Fruit fly (Drosophila melanogaster) whole organism, embryonic: ENCODE results near the gene CG33299.
A peak's percentile ranks its signal among the peaks of the same experiment; 100 is the strongest.

Source experiments
- CG10979 ChIP-seq: fragments of 200-800 bp; sonication (Bioruptor generic); optimal IDR thresholded peaks from 2 replicates; lab custom pipeline; 2018; ENCODE audit warnings: missing biosample characterization, mild to moderate bottlenecking, missing genetic modification characterization, moderate library complexity
- CG11695 ChIP-seq: fragments of 200-800 bp; sonication (Bioruptor generic); IDR thresholded peaks from 3 replicates; pipeline ENCODE4 v1.3.6; 2022; ENCODE audit warnings: missing biosample characterization, missing genetic modification characterization
- CG12155 ChIP-seq: fragments of 200-800 bp; sonication (Bioruptor generic); optimal IDR thresholded peaks from 3 replicates; lab custom pipeline; 2016; ENCODE audit warnings: missing biosample characterization, missing genetic modification characterization
- CG13894 ChIP-seq: fragments of 200-800 bp; sonication (Bioruptor generic); optimal IDR thresholded peaks from 3 replicates; lab custom pipeline; 2018; ENCODE audit warnings: missing biosample characterization, mild to moderate bottlenecking, missing genetic modification characterization, moderate library complexity
- CG14050 ChIP-seq: fragments of 200-800 bp; sonication (Bioruptor generic); IDR thresholded peaks from 3 replicates; pipeline ENCODE4 v1.3.6; 2022; ENCODE audit warnings: missing biosample characterization, missing genetic modification characterization
- CG15073 ChIP-seq: fragments of 200-800 bp; sonication (Bioruptor generic); optimal IDR thresholded peaks from 2 replicates; lab custom pipeline; 2016; ENCODE audit warnings: missing biosample characterization, missing genetic modification characterization
- CG15601 ChIP-seq: fragments of 200-800 bp; sonication (Bioruptor generic); optimal IDR thresholded peaks from 3 replicates; lab custom pipeline; 2019; ENCODE audit warnings: missing biosample characterization, mild to moderate bottlenecking, missing genetic modification characterization, moderate library complexity
- CG17328 ChIP-seq: fragments of 200-800 bp; sonication (Bioruptor generic); IDR thresholded peaks from 2 replicates; pipeline ENCODE4 v1.3.6; 2022; ENCODE audit warnings: missing biosample characterization, missing genetic modification characterization
- CG31365 ChIP-seq: fragments of 200-800 bp; sonication (Bioruptor generic); optimal IDR thresholded peaks from 2 replicates; lab custom pipeline; 2018; ENCODE audit warnings: missing biosample characterization, mild to moderate bottlenecking, missing genetic modification characterization
- CG32532 ChIP-seq: fragments of 200-800 bp; sonication (Bioruptor generic); IDR thresholded peaks from 2 replicates; pipeline ENCODE4 v1.3.6; 2022; ENCODE audit warnings: missing biosample characterization, missing genetic modification characterization
- CG4282 ChIP-seq: fragments of 200-800 bp; sonication (Bioruptor generic); optimal IDR thresholded peaks from 2 replicates; lab custom pipeline; 2016; ENCODE audit warnings: missing biosample characterization, missing genetic modification characterization
- CG5180 ChIP-seq: fragments of 200-800 bp; sonication (Bioruptor generic); optimal IDR thresholded peaks from 3 replicates; lab custom pipeline; 2017; ENCODE audit warnings: missing biosample characterization, missing genetic modification characterization, mild to moderate bottlenecking, moderate library complexity, missing genetic modification reagents
- CG8089 ChIP-seq: fragments of 200-800 bp; sonication (Bioruptor generic); optimal IDR thresholded peaks from 3 replicates; lab custom pipeline; 2016; ENCODE audit warnings: missing biosample characterization, missing genetic modification characterization
- CG9727 ChIP-seq: fragments of 200-800 bp; sonication (Bioruptor generic); optimal IDR thresholded peaks from 3 replicates; lab custom pipeline; 2017; ENCODE audit warnings: missing biosample characterization, mild to moderate bottlenecking, missing genetic modification characterization
- D19A ChIP-seq: fragments of 200-800 bp; optimal IDR thresholded peaks from 3 replicates; lab custom pipeline; 2019; ENCODE audit warnings: missing biosample characterization, mild to moderate bottlenecking, missing genetic modification characterization, moderate library complexity
- Dll ChIP-seq: fragments of 200-800 bp; sonication (Bioruptor generic); IDR thresholded peaks from 4 replicates; pipeline ENCODE4 v1.3.6; 2022; ENCODE audit warnings: missing biosample characterization, missing genetic modification characterization; ENCODE audit not compliant: partially characterized antibody
- E2f1 ChIP-seq: fragments of 200-800 bp; sonication (Bioruptor generic); IDR thresholded peaks from 2 replicates; pipeline ENCODE4 v1.3.6; 2022; ENCODE audit warnings: missing biosample characterization, missing genetic modification characterization
- Fer3 ChIP-seq: fragments of 200-800 bp; sonication (Bioruptor generic); optimal IDR thresholded peaks from 2 replicates; lab custom pipeline; 2018; ENCODE audit warnings: missing biosample characterization, mild to moderate bottlenecking, missing genetic modification characterization, moderate library complexity
- HLH3B ChIP-seq: fragments of 200-800 bp; sonication (Bioruptor generic); IDR thresholded peaks from 2 replicates; pipeline ENCODE4 v1.3.6; 2022; ENCODE audit warnings: missing biosample characterization, missing genetic modification characterization
- Hr39 ChIP-seq: fragments of >200 bp; optimal IDR thresholded peaks from 2 replicates; lab custom pipeline; 2017
- Meics ChIP-seq: fragments of 200-800 bp; sonication (Bioruptor generic); optimal IDR thresholded peaks from 2 replicates; lab custom pipeline; 2017; ENCODE audit warnings: missing biosample characterization, mild to moderate bottlenecking, missing genetic modification characterization
- Nf-YA ChIP-seq: fragments of 200-800 bp; sonication (Bioruptor generic); IDR thresholded peaks from 2 replicates; pipeline ENCODE4 v1.3.6; 2022; ENCODE audit warnings: missing biosample characterization, missing genetic modification characterization
- Side ChIP-seq: fragments of 200-800 bp; sonication (Bioruptor generic); optimal IDR thresholded peaks from 2 replicates; lab custom pipeline; 2016; ENCODE audit warnings: missing biosample characterization, missing genetic modification characterization
- Sry-β ChIP-seq: fragments of 200-800 bp; sonication (Bioruptor generic); optimal IDR thresholded peaks from 2 replicates; lab custom pipeline; 2018; ENCODE audit warnings: missing biosample characterization, mild to moderate bottlenecking, missing genetic modification characterization, moderate library complexity
- TFAM ChIP-seq: fragments of 200-800 bp; sonication (Bioruptor generic); optimal IDR thresholded peaks from 2 replicates; lab custom pipeline; 2017; ENCODE audit warnings: missing biosample characterization, missing genetic modification characterization, inconsistent platforms
- Tbp ChIP-seq: fragments of >200 bp; optimal IDR thresholded peaks from 2 replicates; lab custom pipeline; 2018; ENCODE audit warnings: missing biosample characterization, missing genetic modification characterization
- Xrp1 ChIP-seq: fragments of 200-800 bp; sonication (Bioruptor generic); IDR thresholded peaks from 2 replicates; pipeline ENCODE4 v1.3.6; 2022; ENCODE audit warnings: missing biosample characterization, missing genetic modification characterization
- al ChIP-seq: fragments of 200-800 bp; sonication (Bioruptor generic); IDR thresholded peaks from 2 replicates; pipeline ENCODE4 v1.3.6; 2022; ENCODE audit warnings: missing biosample characterization, missing genetic modification characterization
- bab2 ChIP-seq: fragments of 200-800 bp; sonication (Bioruptor generic); optimal IDR thresholded peaks from 2 replicates; lab custom pipeline; 2016; ENCODE audit warnings: missing biosample characterization, missing genetic modification characterization
- bcd ChIP-seq: fragments of 200-800 bp; sonication (Bioruptor generic); optimal IDR thresholded peaks from 2 replicates; lab custom pipeline; 2017; ENCODE audit warnings: missing biosample characterization, mild to moderate bottlenecking, missing genetic modification characterization
- bigmax ChIP-seq: fragments of 200-800 bp; sonication (Bioruptor generic); optimal IDR thresholded peaks from 2 replicates; lab custom pipeline; 2018; ENCODE audit warnings: missing biosample characterization, mild to moderate bottlenecking, missing genetic modification characterization
- br ChIP-seq: fragments of >200 bp; optimal IDR thresholded peaks from 2 replicates; lab custom pipeline; 2017
- cad ChIP-seq: fragments of >200 bp; optimal IDR thresholded peaks from 2 replicates; lab custom pipeline; 2017; ENCODE audit warnings: missing biosample characterization, missing genetic modification characterization
- chinmo ChIP-seq: fragments of 200-800 bp; sonication (Bioruptor generic); IDR thresholded peaks from 4 replicates; pipeline ENCODE4 v1.3.6; 2022; ENCODE audit warnings: missing biosample characterization, missing genetic modification characterization; ENCODE audit not compliant: partially characterized antibody
- cwo ChIP-seq: fragments of 200-800 bp; sonication (Bioruptor generic); optimal IDR thresholded peaks from 3 replicates; lab custom pipeline; 2017; ENCODE audit warnings: missing biosample characterization, missing genetic modification characterization, mild to moderate bottlenecking, moderate library complexity, missing genetic modification reagents
- disco-r ChIP-seq: fragments of 200-800 bp; sonication (Bioruptor generic); optimal IDR thresholded peaks from 2 replicates; lab custom pipeline; 2016; ENCODE audit warnings: missing biosample characterization, missing genetic modification characterization
- dmrt99B ChIP-seq: fragments of 200-800 bp; sonication (Bioruptor generic); optimal IDR thresholded peaks from 2 replicates; lab custom pipeline; 2018; ENCODE audit warnings: missing biosample characterization, mild to moderate bottlenecking, missing genetic modification characterization, moderate library complexity
- dysf ChIP-seq: fragments of 200-800 bp; sonication (Bioruptor generic); IDR thresholded peaks from 3 replicates; pipeline ENCODE4 v1.3.6; 2022; ENCODE audit warnings: missing biosample characterization, missing genetic modification characterization
- gem ChIP-seq: fragments of 200-800 bp; sonication (Bioruptor generic); optimal IDR thresholded peaks from 2 replicates; lab custom pipeline; 2019; ENCODE audit warnings: missing biosample characterization, mild to moderate bottlenecking, missing genetic modification characterization, moderate library complexity
- grau ChIP-seq: fragments of 200-800 bp; optimal IDR thresholded peaks from 3 replicates; lab custom pipeline; 2019; ENCODE audit warnings: missing biosample characterization, mild to moderate bottlenecking, missing genetic modification characterization, moderate library complexity
- gsb ChIP-seq: fragments of 200-800 bp; sonication (Bioruptor generic); IDR thresholded peaks from 2 replicates; pipeline ENCODE4 v1.3.6; 2022; ENCODE audit warnings: missing biosample characterization, missing genetic modification characterization
- lola ChIP-seq, 3 experiments: fragments of >200 bp in 2 of 3; fragments of 200-800 bp in 1 of 3; sonication (Bioruptor generic) in 1 of 3; optimal IDR thresholded peaks; 2 replicates each; lab custom pipeline; 2017 to 2019; ENCODE audit warnings: missing biosample characterization in 3 of 3, missing genetic modification characterization in 3 of 3, mild to moderate bottlenecking in 1 of 3, moderate library complexity in 1 of 3
- mam ChIP-seq: fragments of 200-800 bp; sonication (Bioruptor generic); optimal IDR thresholded peaks from 3 replicates; lab custom pipeline; 2016; ENCODE audit warnings: missing biosample characterization, missing genetic modification characterization
- nom ChIP-seq: fragments of 200-800 bp; sonication (Bioruptor generic); optimal IDR thresholded peaks from 2 replicates; lab custom pipeline; 2017; ENCODE audit warnings: missing biosample characterization, missing genetic modification characterization, mild to moderate bottlenecking, moderate library complexity, missing genetic modification reagents
- ranshi ChIP-seq: fragments of 200-800 bp; sonication (Bioruptor generic); IDR thresholded peaks from 2 replicates; pipeline ENCODE4 v1.3.6; 2022; ENCODE audit warnings: missing biosample characterization, missing genetic modification characterization
- slbo ChIP-seq: fragments of 200-800 bp; sonication (Bioruptor generic); IDR thresholded peaks from 2 replicates; pipeline ENCODE4 v1.3.6; 2022; ENCODE audit warnings: missing biosample characterization, missing genetic modification characterization
- sob ChIP-seq: fragments of 200-800 bp; sonication (Bioruptor generic); IDR thresholded peaks from 2 replicates; pipeline ENCODE4 v1.3.6; 2022; ENCODE audit warnings: missing biosample characterization, missing genetic modification characterization
- sug ChIP-seq: fragments of 200-800 bp; optimal IDR thresholded peaks from 2 replicates; lab custom pipeline; 2019; ENCODE audit warnings: missing biosample characterization, mild to moderate bottlenecking, missing genetic modification characterization, moderate library complexity
- tap ChIP-seq: fragments of 200-800 bp; optimal IDR thresholded peaks from 3 replicates; lab custom pipeline; 2019; ENCODE audit warnings: missing biosample characterization, mild to moderate bottlenecking, missing genetic modification characterization, moderate library complexity
- wdn ChIP-seq: fragments of 200-800 bp; sonication (Bioruptor generic); IDR thresholded peaks from 2 replicates; pipeline ENCODE4 v1.3.6; 2022; ENCODE audit warnings: missing biosample characterization, missing genetic modification characterization
- zen2 ChIP-seq: fragments of 200-800 bp; sonication (Bioruptor generic); IDR thresholded peaks from 3 replicates; pipeline ENCODE4 v1.3.6; 2022; ENCODE audit warnings: missing biosample characterization, missing genetic modification characterization; ENCODE audit not compliant: partially characterized antibody

CG33299 gene

DNA sequence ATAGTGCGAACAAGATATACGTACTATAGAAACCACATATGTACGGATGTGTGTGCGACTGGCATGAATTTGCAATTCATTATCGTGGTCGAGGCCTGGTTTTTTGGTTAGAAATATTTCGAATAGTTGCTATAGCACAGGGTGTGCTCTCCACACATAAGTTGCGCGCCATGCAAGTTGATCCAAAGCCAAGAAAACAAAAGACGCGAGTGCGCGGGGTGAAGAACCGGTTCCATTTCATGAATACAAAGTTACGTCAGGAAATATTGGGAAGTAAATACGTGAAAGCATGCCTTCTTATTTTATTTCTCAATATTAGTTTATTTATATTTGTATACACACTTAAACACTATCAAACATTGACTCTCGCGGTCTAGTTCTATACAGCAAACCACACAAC, 42.5 kb upstream of the CG33299 start (continued):
- TF ChIP-seq E2f1 = 0 out of 2 replicates have a peak, but pooled peaks have one; percentile 19
- peak; percentile 24 for TF ChIP-seq grau (tag; lab: Kevin White, UChicago)
- peak; percentile 8 for TF ChIP-seq Meics (GFP tag; lab: Kevin White, UChicago)
- TF ChIP-seq ranshi (GFP tag; lab: Robert Waterston, UW) = 0 out of 2 replicates have a peak, but pooled peaks have one; percentile 38
- TF ChIP-seq sob (GFP tag; lab: Robert Waterston, UW) = peak; percentile 44; the same call in 1 of the 2 replicates
- TF ChIP-seq br (lab: Kevin White, UChicago) = no peak
- no peak for TF ChIP-seq disco-r (GFP tag; lab: Kevin White, UChicago)
- TF ChIP-seq cwo = no peak
- peak; percentile 15 for TF ChIP-seq CG9727 (GFP tag; lab: Kevin White, UChicago)
- peak; percentile 38; the same call in 1 of the 3 replicates for TF ChIP-seq dysf (GFP tag; lab: Robert Waterston, UW)
- TF ChIP-seq CG11695 = peak; percentile 98
- no peak for TF ChIP-seq TFAM (GFP tag; lab: Kevin White, UChicago)
- TF ChIP-seq HLH3B = peak; percentile 17; the same call in 1 of the 2 replicates
- TF ChIP-seq Dll (GFP tag; lab: Robert Waterston, UW) = no peak
- TF ChIP-seq CG31365 (tag; lab: Kevin White, UChicago) = no peak
- TF ChIP-seq Hr39 (lab: Kevin White, UChicago) = no peak
- no peak for TF ChIP-seq Tbp (GFP tag; lab: Kevin White, UChicago)
- peak; percentile 17 for TF ChIP-seq CG5180 (GFP tag; lab: Kevin White, UChicago)
- TF ChIP-seq gem (tag; lab: Kevin White, UChicago) = peak; percentile 65
- peak in 1 of 3 experiments; percentile 20 for TF ChIP-seq lola (GFP tag; optimal IDR thresholded peaks at IDR 0.05; lab: Kevin White, UChicago)
- TF ChIP-seq CG15073 (GFP tag; lab: Kevin White, UChicago) = no peak
- TF ChIP-seq gsb (GFP tag; lab: Robert Waterston, UW) = no peak
- peak; percentile 14 for TF ChIP-seq sug (tag; lab: Kevin White, UChicago)
- TF ChIP-seq CG13894 (tag; lab: Kevin White, UChicago) = peak; percentile 56
- peak; percentile 47 for TF ChIP-seq Xrp1 (GFP tag; lab: Robert Waterston, UW)
- no peak for TF ChIP-seq cad (GFP tag; lab: Kevin White, UChicago)
- TF ChIP-seq bcd (GFP tag; lab: Kevin White, UChicago) = peak; percentile 27
- TF ChIP-seq CG10979 = peak; percentile 33
- peak; percentile 13 for TF ChIP-seq Sry-β (GFP tag; lab: Kevin White, UChicago)
- peak; percentile 54; the same call in 1 of the 2 replicates for TF ChIP-seq slbo
- TF ChIP-seq CG15601 (tag; lab: Kevin White, UChicago) = peak; percentile 17
- peak; percentile 12; the same call in 1 of the 2 replicates for TF ChIP-seq CG32532 (GFP tag; lab: Robert Waterston, UW)
- no peak for TF ChIP-seq CG4282 (GFP tag; lab: Kevin White, UChicago)
- no peak for TF ChIP-seq wdn (GFP tag; lab: Robert Waterston, UW)
- no peak for TF ChIP-seq CG14050 (GFP tag; lab: Robert Waterston, UW)
- peak; percentile 18 for TF ChIP-seq bab2 (GFP tag; lab: Kevin White, UChicago)
- TF ChIP-seq bigmax = peak; percentile 83
- TF ChIP-seq mam (GFP tag; lab: Kevin White, UChicago) = peak; percentile 22
- peak; percentile 4 for TF ChIP-seq dmrt99B (tag; lab: Kevin White, UChicago)
- no peak for TF ChIP-seq CG12155
- TF ChIP-seq D19A (tag; lab: Kevin White, UChicago) = peak; percentile 11
- no peak for TF ChIP-seq Nf-YA (GFP tag; lab: Robert Waterston, UW)
- TF ChIP-seq chinmo = no peak
- TF ChIP-seq zen2 (GFP tag; lab: Robert Waterston, UW) = no peak
- no peak for TF ChIP-seq nom (GFP tag; lab: Kevin White, UChicago)
- no peak; the same call in 1 of the 2 replicates for TF ChIP-seq al (GFP tag; lab: Robert Waterston, UW)
- TF ChIP-seq CG17328 (GFP tag; lab: Robert Waterston, UW) = 0 out of 2 replicates have a peak, but pooled peaks have one; percentile 39
- TF ChIP-seq tap (tag; lab: Kevin White, UChicago) = peak; percentile 31
- TF ChIP-seq CG8089 (GFP tag; lab: Kevin White, UChicago) = no peak
- TF ChIP-seq Side (GFP tag; lab: Kevin White, UChicago) = no peak
- TF ChIP-seq Fer3 (tag; lab: Kevin White, UChicago) = peak; percentile 39
